Fruit fly (Drosophila melanogaster) Kc167 (cell line): ENCODE data around the gene chas.

Source experiments
- h ChIP-seq: fragments of >200 bp; optimal IDR thresholded peaks from 3 replicates; lab custom pipeline; 2018; ENCODE audit warnings: missing external identifiers
- insv ChIP-seq: fragments of >200 bp; optimal IDR thresholded peaks from 3 replicates; lab custom pipeline; 2018; ENCODE audit warnings: missing external identifiers
- psq ChIP-seq: fragments of >200 bp; optimal IDR thresholded peaks from 2 replicates; lab custom pipeline; 2017; ENCODE audit warnings: missing external identifiers

DNA sequence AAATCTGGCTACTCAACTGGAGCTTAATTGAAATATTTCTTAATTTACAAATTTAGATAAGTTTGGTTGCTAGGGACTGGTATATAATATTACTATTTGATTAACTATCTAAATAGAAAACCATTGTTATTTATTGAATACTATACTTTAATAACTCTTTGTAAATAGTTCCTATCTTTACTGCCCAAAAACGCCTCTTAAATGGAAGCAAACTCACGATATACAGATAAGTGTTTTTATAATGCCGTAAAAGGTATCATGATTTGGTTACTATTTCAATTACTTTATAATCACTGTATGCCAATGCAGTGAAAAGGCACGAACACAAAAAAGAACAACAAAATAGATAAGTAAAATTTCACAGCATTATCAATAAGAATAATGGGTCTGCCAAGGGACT, 72.7 kb downstream of the chas start:
- no peak for TF ChIP-seq h
- no peak for TF ChIP-seq psq (lab: Kevin White, UChicago)
- no peak for TF ChIP-seq insv
